Worm (Caenorhabditis elegans) whole organism, young adult: Measurements from ENCODE around the gene F20B10.3.
A peak's percentile ranks its signal among the peaks of the same experiment; 100 is the strongest.

ENCODE experiments used
- D2030.7 ChIP-seq: fragments of 200-800 bp; sonication (Bioruptor generic); IDR thresholded peaks from 2 replicates; pipeline ENCODE4 v1.3.6; 2022; ENCODE audit warnings: missing genetic modification reagents, missing genetic modification characterization, missing compliant biosample characterization
- F10E7.11 ChIP-seq: sonication (generic microtip); optimal IDR thresholded peaks from 2 replicates; lab custom pipeline; 2017; ENCODE audit warnings: mild to moderate bottlenecking, missing genetic modification characterization, moderate library complexity, missing compliant biosample characterization
- F33H1.4 ChIP-seq: fragments of 200-800 bp; sonication (Bioruptor generic); IDR thresholded peaks from 2 replicates; pipeline ENCODE4 v1.3.6; 2022; ENCODE audit warnings: missing genetic modification reagents, missing genetic modification characterization, missing compliant biosample characterization
- F37B4.10 ChIP-seq: fragments of 200-800 bp; sonication (Bioruptor generic); IDR thresholded peaks from 2 replicates; pipeline ENCODE4 v1.3.6; 2022; ENCODE audit warnings: missing genetic modification characterization, missing compliant biosample characterization
- Y79H2A.3 ChIP-seq: fragments of 200-800 bp; sonication (Bioruptor generic); conservative IDR thresholded peaks from 2 replicates; pipeline ENCODE4 v1.3.6; 2022; ENCODE audit warnings: missing genetic modification reagents, missing genetic modification characterization, missing compliant biosample characterization
- Y95B8A.8 ChIP-seq: fragments of 200-800 bp; sonication (Bioruptor generic); IDR thresholded peaks from 2 replicates; pipeline ENCODE4 v1.3.6; 2022; ENCODE audit warnings: missing genetic modification reagents, missing genetic modification characterization, missing compliant biosample characterization
- ZK185.1 ChIP-seq: sonication (generic microtip); optimal IDR thresholded peaks from 2 replicates; lab custom pipeline; 2016; ENCODE audit warnings: mild to moderate bottlenecking, missing genetic modification characterization, missing compliant biosample characterization; ENCODE audit not compliant: poor library complexity, severe bottlenecking
- ama-1 ChIP-seq, 3 experiments: fragments of 150-350 bp in 1 of 3; sonication (generic microtip) in 2 of 3; optimal IDR thresholded peaks; 2 replicates each; lab custom pipeline; 2014 to 2018; ENCODE audit warnings: missing biosample characterization in 2 of 3, missing genetic modification characterization in 2 of 3, missing genetic modification reagents in 2 of 3
- atf-7 ChIP-seq: sonication (generic microtip); optimal IDR thresholded peaks from 2 replicates; lab custom pipeline; 2017; ENCODE audit warnings: mild to moderate bottlenecking, missing genetic modification characterization, missing compliant biosample characterization
- attf-5 ChIP-seq: fragments of 200-800 bp; sonication (Bioruptor generic); optimal IDR thresholded peaks from 2 replicates; lab custom pipeline; 2018; ENCODE audit warnings: mild to moderate bottlenecking, missing genetic modification characterization, missing compliant biosample characterization
- ceh-40 ChIP-seq: fragments of 200-800 bp; sonication (Bioruptor generic); IDR thresholded peaks from 2 replicates; pipeline ENCODE4 v1.3.6; 2022; ENCODE audit warnings: missing genetic modification characterization, missing compliant biosample characterization
- dpl-1 ChIP-seq: fragments of 150-350 bp; optimal IDR thresholded peaks from 2 replicates; lab custom pipeline; 2014; ENCODE audit warnings: missing biosample characterization, missing genetic modification reagents, missing genetic modification characterization
- efl-1 ChIP-seq: fragments of 150-350 bp; optimal IDR thresholded peaks from 2 replicates; lab custom pipeline; 2014; ENCODE audit warnings: missing biosample characterization, missing genetic modification reagents, missing genetic modification characterization
- egl-18 ChIP-seq: fragments of 200-800 bp; sonication (Bioruptor generic); IDR thresholded peaks from 2 replicates; pipeline ENCODE4 v1.3.6; 2022; ENCODE audit warnings: missing genetic modification reagents, missing genetic modification characterization, missing compliant biosample characterization
- egl-44 ChIP-seq: fragments of 200-800 bp; sonication (Bioruptor generic); IDR thresholded peaks from 2 replicates; pipeline ENCODE4 v1.3.6; 2022; ENCODE audit warnings: missing genetic modification reagents, missing genetic modification characterization, missing compliant biosample characterization
- egrh-3 ChIP-seq: fragments of 200-800 bp; sonication (Bioruptor generic); IDR thresholded peaks from 2 replicates; pipeline ENCODE4 v1.3.6; 2022; ENCODE audit warnings: missing genetic modification reagents, missing genetic modification characterization, missing compliant biosample characterization
- hlh-12 ChIP-seq: sonication (generic microtip); optimal IDR thresholded peaks from 2 replicates; lab custom pipeline; 2016; ENCODE audit warnings: missing genetic modification characterization, missing compliant biosample characterization
- hmg-1.2 ChIP-seq: fragments of 200-800 bp; sonication (Bioruptor generic); IDR thresholded peaks from 2 replicates; pipeline ENCODE4 v1.3.6; 2022; ENCODE audit warnings: missing genetic modification reagents, missing genetic modification characterization, missing compliant biosample characterization
- hmg-20 ChIP-seq: fragments of 200-800 bp; sonication (Bioruptor generic); IDR thresholded peaks from 2 replicates; pipeline ENCODE4 v1.3.6; 2022; ENCODE audit warnings: missing genetic modification reagents, missing genetic modification characterization, missing compliant biosample characterization
- let-526 ChIP-seq: fragments of 200-800 bp; sonication (Bioruptor generic); IDR thresholded peaks from 2 replicates; pipeline ENCODE4 v1.3.6; 2022; ENCODE audit warnings: missing genetic modification reagents, missing genetic modification characterization, missing compliant biosample characterization
- let-607 ChIP-seq, 2 experiments: fragments of 200-800 bp in 1 of 2; sonication (Bioruptor generic) in 1 of 2; sonication (generic microtip) in 1 of 2; optimal IDR thresholded peaks; 2 replicates each; lab custom pipeline; 2016 to 2018; ENCODE audit warnings: mild to moderate bottlenecking in 2 of 2, missing compliant biosample characterization in 2 of 2, missing genetic modification characterization in 2 of 2, moderate library complexity in 2 of 2, missing genotype in 1 of 2
- lin-26 ChIP-seq: fragments of 200-800 bp; sonication (Bioruptor generic); IDR thresholded peaks from 2 replicates; pipeline ENCODE4 v1.3.6; 2022; ENCODE audit warnings: missing genetic modification reagents, missing genetic modification characterization, missing compliant biosample characterization
- lin-35 ChIP-seq, 3 experiments: fragments of 150-350 bp in 2 of 3; sonication (generic microtip) in 1 of 3; optimal IDR thresholded peaks; 2 replicates each; lab custom pipeline; 2014 to 2018; ENCODE audit warnings: missing biosample characterization in 3 of 3, missing genetic modification characterization in 3 of 3, missing genetic modification reagents in 3 of 3
- lin-40 ChIP-seq: sonication (generic microtip); optimal IDR thresholded peaks from 2 replicates; lab custom pipeline; 2016; ENCODE audit warnings: missing genetic modification characterization, mild to moderate bottlenecking, missing compliant biosample characterization, missing genotype, missing genetic modification reagents
- lin-54 ChIP-seq: fragments of 200-800 bp; sonication (Bioruptor generic); optimal IDR thresholded peaks from 2 replicates; lab custom pipeline; 2018; ENCODE audit warnings: mild to moderate bottlenecking, missing genetic modification characterization, missing compliant biosample characterization
- lsl-1 ChIP-seq: fragments of 200-800 bp; sonication (Bioruptor generic); optimal IDR thresholded peaks from 2 replicates; lab custom pipeline; 2018; ENCODE audit warnings: mild to moderate bottlenecking, missing genetic modification characterization, moderate library complexity, missing compliant biosample characterization
- lsy-27 ChIP-seq: sonication (generic microtip); optimal IDR thresholded peaks from 2 replicates; lab custom pipeline; 2017; ENCODE audit warnings: missing genetic modification characterization, mild to moderate bottlenecking, missing compliant biosample characterization, antibody characterized with exemption, missing genotype, borderline replicate concordance; ENCODE audit not compliant: insufficient read depth
- madf-3 ChIP-seq: fragments of 200-800 bp; sonication (Bioruptor generic); IDR thresholded peaks from 2 replicates; pipeline ENCODE4 v1.3.6; 2022; ENCODE audit warnings: missing genetic modification reagents, missing genetic modification characterization, missing compliant biosample characterization
- madf-6 ChIP-seq: fragments of 200-800 bp; sonication (Bioruptor generic); IDR thresholded peaks from 2 replicates; pipeline ENCODE4 v1.3.6; 2022; ENCODE audit warnings: missing genetic modification reagents, missing genetic modification characterization, missing compliant biosample characterization
- madf-8 ChIP-seq: fragments of 200-800 bp; sonication (Bioruptor generic); conservative IDR thresholded peaks from 2 replicates; pipeline ENCODE4 v1.3.6; 2022; ENCODE audit warnings: missing genetic modification reagents, missing genetic modification characterization, missing compliant biosample characterization
- mcd-1 ChIP-seq: fragments of 200-800 bp; sonication (Bioruptor generic); IDR thresholded peaks from 2 replicates; pipeline ENCODE4 v1.3.6; 2022; ENCODE audit warnings: missing genetic modification reagents, missing genetic modification characterization, missing compliant biosample characterization
- nhr-80 ChIP-seq: sonication (generic microtip); optimal IDR thresholded peaks from 2 replicates; lab custom pipeline; 2016; ENCODE audit warnings: missing genetic modification characterization, missing compliant biosample characterization
- rcor-1 ChIP-seq: fragments of 200-800 bp; sonication (Bioruptor generic); IDR thresholded peaks from 2 replicates; pipeline ENCODE4 v1.3.6; 2022; ENCODE audit warnings: missing genetic modification reagents, missing genetic modification characterization, missing compliant biosample characterization
- repo-1 ChIP-seq: sonication (generic microtip); optimal IDR thresholded peaks from 2 replicates; lab custom pipeline; 2017; ENCODE audit warnings: mild to moderate bottlenecking, missing genetic modification characterization, missing compliant biosample characterization
- rpc-1 ChIP-seq, 2 experiments: fragments of 150-350 bp in 1 of 2; sonication (generic microtip) in 1 of 2; optimal IDR thresholded peaks; 2 replicates each; lab custom pipeline; 2014 to 2018; ENCODE audit warnings: missing biosample characterization in 1 of 2, missing genetic modification characterization in 1 of 2, missing genetic modification reagents in 1 of 2, missing genotype in 1 of 2
- sdz-38 ChIP-seq: sonication (generic microtip); optimal IDR thresholded peaks from 2 replicates; lab custom pipeline; 2016; ENCODE audit warnings: missing genotype, missing genetic modification characterization, missing compliant biosample characterization
- snpc-1.1 ChIP-seq: sonication (generic microtip); optimal IDR thresholded peaks from 2 replicates; lab custom pipeline; 2017; ENCODE audit warnings: missing genetic modification characterization, mild to moderate bottlenecking, missing compliant biosample characterization, antibody characterized with exemption, moderate library complexity, missing genotype, missing genetic modification reagents; ENCODE audit not compliant: insufficient read depth
- snpc-4 ChIP-seq, 5 experiments: fragments of 150-350 bp in 1 of 5; sonication (generic microtip) in 4 of 5; optimal IDR thresholded peaks; 2 replicates each; lab custom pipeline; 2014 to 2018; ENCODE audit warnings: missing genetic modification characterization in 5 of 5, missing biosample characterization in 3 of 5, antibody characterized with exemption in 2 of 5, mild to moderate bottlenecking in 2 of 5, missing compliant biosample characterization in 2 of 5, missing genotype in 2 of 5, moderate library complexity in 2 of 5, missing genetic modification reagents in 1 of 5
- tbp1 ChIP-seq: fragments of 200-800 bp; sonication (Bioruptor generic); optimal IDR thresholded peaks from 2 replicates; lab custom pipeline; 2018; ENCODE audit warnings: mild to moderate bottlenecking, missing genetic modification characterization, missing compliant biosample characterization
- unc-130 ChIP-seq: sonication (generic microtip); optimal IDR thresholded peaks from 2 replicates; lab custom pipeline; 2016; ENCODE audit warnings: missing genetic modification reagents, missing genetic modification characterization, missing compliant biosample characterization
- unc-62 ChIP-seq: fragments of 150-350 bp; optimal IDR thresholded peaks from 2 replicates; lab custom pipeline; 2014; ENCODE audit warnings: missing biosample characterization, missing genetic modification reagents, missing genetic modification characterization
- zfh-2 ChIP-seq: fragments of 200-800 bp; sonication (Bioruptor generic); conservative IDR thresholded peaks from 2 replicates; pipeline ENCODE4 v1.3.6; 2022; ENCODE audit warnings: missing genetic modification reagents, missing genetic modification characterization, missing compliant biosample characterization

The F20B10.3 gene

DNA sequence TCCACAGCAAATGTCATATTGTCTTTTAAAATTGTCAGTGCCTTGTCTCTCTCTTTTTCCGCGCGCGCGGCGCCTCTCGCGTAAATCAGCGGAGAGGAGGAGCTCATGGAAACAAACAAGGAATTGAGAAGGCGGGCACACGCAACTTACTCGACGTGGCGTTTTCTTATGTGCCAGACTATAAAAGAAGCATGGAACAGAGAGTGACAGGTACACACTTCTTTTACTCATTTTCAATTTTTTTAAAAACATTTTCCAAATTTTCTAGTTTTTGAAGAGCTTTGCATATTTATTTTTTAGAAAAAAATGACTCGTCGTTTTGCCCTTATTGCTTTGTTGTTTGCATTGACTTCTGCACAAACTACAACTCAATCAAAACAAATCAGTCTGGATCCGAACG, at the start of gene F20B10.3:
Gene F20B10.3 (plus strand): TSS at position 301 of the 400 bp plus-strand sequence.
- TF ChIP-seq atf-7 (tag; lab: Kevin White, UChicago) (no peak), unc-62 (GFP tag; lab: Kevin White, UChicago) (no peak), hmg-20 (no peak), let-607 (tag; optimal IDR thresholded peaks at IDR 0.05; lab: Kevin White, UChicago) (no peak), egrh-3 (no peak), let-526 (GFP tag; lab: Robert Waterston, UW) (no peak), unc-130 (GFP tag; lab: Kevin White, UChicago) (no peak), sdz-38 (tag; lab: Kevin White, UChicago) (no peak), hlh-12 (tag; lab: Kevin White, UChicago) (no peak), rpc-1 (optimal IDR thresholded peaks at IDR 0.05; lab: Kevin White, UChicago) (no peak), rpc-1 (tag; optimal IDR thresholded peaks at IDR 0.05; lab: Kevin White, UChicago) (no peak), Y95B8A.8 (GFP tag; lab: Robert Waterston, UW) (no peak), repo-1 (tag; lab: Kevin White, UChicago) (no peak), Y79H2A.3 (no peak), egl-18 (GFP tag; lab: Robert Waterston, UW) (no peak), F10E7.11 (tag; lab: Kevin White, UChicago) (no peak), egl-44 (GFP tag; lab: Robert Waterston, UW) (no peak), snpc-1.1 (tag; lab: Kevin White, UChicago) (no peak), ZK185.1 (no peak)

DNA sequence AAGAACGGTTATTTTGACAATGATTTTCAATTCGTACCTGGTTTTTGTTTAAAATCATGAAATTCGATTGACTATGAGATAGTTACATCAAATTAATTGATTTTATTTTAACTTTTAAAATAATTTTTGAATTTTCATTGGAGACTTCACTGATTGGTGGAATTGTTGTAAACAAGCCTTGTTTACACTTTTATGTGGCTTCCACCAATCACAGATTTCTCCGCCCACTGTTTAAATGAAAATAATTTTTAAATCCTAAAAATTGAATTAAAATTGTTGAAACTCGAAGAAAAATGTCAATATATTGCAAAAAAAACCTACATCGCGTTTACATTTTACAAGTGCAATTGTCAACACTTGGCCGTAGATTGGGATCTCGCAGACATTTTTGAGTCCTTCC, 47.5 kb upstream of the F20B10.3 start:
- TF ChIP-seq ama-1 (optimal IDR thresholded peaks at IDR 0.05; lab: Kevin White, UChicago) (no peak), ama-1 (GFP tag; optimal IDR thresholded peaks at IDR 0.05; lab: Kevin White, UChicago) (no peak), rcor-1 (no peak), ceh-40 (GFP tag; lab: Robert Waterston, UW) (no peak)

DNA sequence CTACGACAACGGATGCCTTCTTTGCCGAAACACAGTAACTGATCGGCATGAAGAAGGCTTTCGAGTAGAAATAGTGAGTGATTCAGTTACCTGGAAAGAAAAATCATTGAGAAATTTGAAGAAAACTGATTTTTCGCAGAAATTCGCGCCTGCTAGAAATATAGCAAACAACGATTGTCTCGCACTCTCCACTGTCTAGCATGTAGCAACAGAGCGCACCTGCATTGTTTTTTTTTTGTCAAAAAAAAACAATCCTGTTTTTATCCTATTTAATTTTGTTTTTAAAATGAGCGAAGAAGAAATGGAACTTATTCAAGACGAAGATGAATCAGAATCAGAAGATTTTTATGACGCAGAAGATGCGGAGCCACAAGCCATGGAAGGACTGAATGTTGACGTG, 47.0 kb upstream of the F20B10.3 start, which contains the start of the genes ddb-1 and M18.6:
Gene ddb-1 (minus strand): TSS at position 90 of the 400 bp plus-strand sequence.
Gene M18.6 (plus strand): TSS at position 235 of the 400 bp plus-strand sequence.
- TF ChIP-seq madf-3 (GFP tag; lab: Robert Waterston, UW), result peak; percentile 67; the same call in 1 of the 2 replicates
- TF ChIP-seq lin-40 (tag; lab: Kevin White, UChicago), result no peak
- peak; percentile 59; the same call in 1 of the 2 replicates for TF ChIP-seq hmg-1.2 (GFP tag; lab: Robert Waterston, UW)
- no peak for TF ChIP-seq lin-26
- peak; percentile 52 for TF ChIP-seq lsl-1 (GFP tag; lab: Kevin White, UChicago)
- no peak for TF ChIP-seq nhr-80
- peak; percentile 43 for TF ChIP-seq attf-5
- TF ChIP-seq lsy-27 (tag; lab: Kevin White, UChicago), result no peak
- TF ChIP-seq F33H1.4 (GFP tag; lab: Robert Waterston, UW), result peak; percentile 47; the same call in 1 of the 2 replicates
- no peak for TF ChIP-seq F37B4.10 (GFP tag; lab: Robert Waterston, UW)
- peak; percentile 42; the same call in 1 of the 2 replicates for TF ChIP-seq madf-8 (GFP tag; lab: Robert Waterston, UW)
- no peak for TF ChIP-seq zfh-2 (GFP tag; lab: Robert Waterston, UW)
- 0 out of 2 replicates have a peak, but pooled peaks have one; percentile 34 for TF ChIP-seq D2030.7 (GFP tag; lab: Robert Waterston, UW)
- peak; percentile 77 for TF ChIP-seq efl-1 (GFP tag; lab: Kevin White, UChicago)
- TF ChIP-seq snpc-1.1 (tag; lab: Kevin White, UChicago), result peak; percentile 5
- TF ChIP-seq lin-54 (GFP tag; lab: Kevin White, UChicago), result peak; percentile 15
- peak; percentile 56 for TF ChIP-seq dpl-1 (GFP tag; lab: Kevin White, UChicago)
- TF ChIP-seq snpc-4 (GFP tag; optimal IDR thresholded peaks at IDR 0.05; lab: Kevin White, UChicago), result no peak
- peak in 2 of 4 experiments; percentile 33 to 42 for TF ChIP-seq snpc-4 (tag; optimal IDR thresholded peaks at IDR 0.05; lab: Kevin White, UChicago)
- no peak for TF ChIP-seq rpc-1 (optimal IDR thresholded peaks at IDR 0.05; lab: Kevin White, UChicago)
- TF ChIP-seq rpc-1 (tag; optimal IDR thresholded peaks at IDR 0.05; lab: Kevin White, UChicago), result no peak
- TF ChIP-seq madf-6 (GFP tag; lab: Robert Waterston, UW), result peak; percentile 57; the same call in 1 of the 2 replicates
- peak in 1 of 3 experiments; percentile 28 for TF ChIP-seq lin-35 (GFP tag; optimal IDR thresholded peaks at IDR 0.05; lab: Kevin White, UChicago)
- peak; percentile 72 for TF ChIP-seq mcd-1
- TF ChIP-seq tbp1 (GFP tag; lab: Kevin White, UChicago), result peak; percentile 7
